Worm (Caenorhabditis elegans): Measurements from ENCODE around the gene B0464.9.
A peak's percentile ranks its signal among the peaks of the same experiment; 100 is the strongest.

Gene B0464.9

DNA sequence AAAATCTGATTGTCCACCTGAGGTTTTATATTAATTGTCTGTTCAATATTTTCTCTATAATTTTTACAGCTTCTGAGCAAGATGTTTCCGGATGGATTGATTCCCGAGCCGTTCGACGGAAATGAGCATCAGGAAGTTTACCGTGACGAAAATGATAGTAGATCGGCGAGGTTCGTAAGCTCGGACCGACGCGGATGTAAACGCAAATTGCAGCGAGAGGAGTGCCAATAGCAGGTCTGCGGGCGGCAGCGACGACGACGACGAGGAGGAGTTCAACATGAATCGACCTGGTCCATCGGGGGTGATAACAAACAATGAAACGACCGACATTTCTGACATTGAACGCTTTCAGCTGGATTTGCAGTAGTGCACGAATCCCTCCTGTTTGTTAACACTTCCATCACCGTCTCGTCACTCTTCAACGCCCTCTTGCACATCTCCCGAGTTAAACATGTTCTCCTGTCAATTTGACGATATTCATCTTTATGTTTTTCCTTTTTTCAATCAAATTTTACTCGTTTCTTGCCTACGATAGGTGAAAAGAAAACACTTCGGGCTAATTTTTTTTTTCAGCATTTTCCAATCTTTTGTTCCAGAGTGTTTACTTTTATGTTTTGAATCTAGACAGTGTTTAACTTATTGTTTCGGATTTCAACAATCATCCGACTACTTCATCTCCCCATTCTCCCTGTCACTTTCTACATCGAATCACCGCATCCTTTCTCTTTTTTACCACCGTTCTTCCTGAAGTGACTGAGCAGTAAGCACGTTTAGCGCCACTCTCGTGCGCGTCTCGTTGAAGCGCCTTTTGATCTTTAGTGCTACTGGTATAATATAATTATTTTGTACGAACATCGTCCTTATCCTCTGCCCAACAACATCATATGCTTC is 3.4 kb upstream of the B0464.9 start:
- TF ChIP-seq fos-1 (tag; optimal IDR thresholded peaks at IDR 0.05) (peak; percentile 2), gmeb-1 (tag; optimal IDR thresholded peaks at IDR 0.05) (no peak)

DNA sequence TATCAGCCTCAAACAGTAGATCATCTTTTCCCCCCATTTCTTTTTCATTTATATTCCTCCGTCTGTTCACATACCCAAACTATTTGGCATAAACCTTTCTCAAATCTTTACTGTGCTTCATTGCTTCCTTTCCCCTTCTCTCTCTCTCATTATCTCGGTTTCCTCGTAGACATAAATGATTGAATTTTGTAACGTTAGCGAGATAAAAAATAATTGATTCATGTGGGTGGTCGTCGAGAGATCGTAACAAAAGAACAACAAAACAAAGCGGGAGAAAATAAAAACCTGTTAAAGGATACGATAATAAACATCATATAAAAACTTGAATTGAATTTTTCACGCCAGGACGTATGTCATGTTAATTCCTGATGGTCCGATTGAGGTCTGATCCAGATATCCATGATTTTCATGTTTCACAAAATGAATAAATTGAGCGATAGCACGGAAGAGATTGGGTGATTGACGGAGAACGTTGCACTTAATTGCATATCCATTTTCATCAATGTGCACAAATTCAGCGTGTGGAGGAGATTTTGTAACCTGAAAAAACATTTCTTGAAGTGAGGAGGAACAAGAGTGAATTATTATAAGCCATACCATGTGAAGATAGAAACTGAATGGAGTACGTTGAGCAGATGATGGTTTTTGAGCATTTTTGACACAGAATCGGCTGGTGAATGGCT is 2.6 kb upstream of the B0464.9 start:
- no peak for TF ChIP-seq F13H6.1 (tag; optimal IDR thresholded peaks at IDR 0.05)
- TF ChIP-seq ztf-4 (tag; optimal IDR thresholded peaks at IDR 0.05): peak; percentile 6
- TF ChIP-seq ama-1 (optimal IDR thresholded peaks at IDR 0.05): no peak
- peak; percentile 28 for TF ChIP-seq nhr-129 (tag; optimal IDR thresholded peaks at IDR 0.05)
- TF ChIP-seq egl-27 (tag; optimal IDR thresholded peaks at IDR 0.05): no peak
- no peak for TF ChIP-seq aly-2 (tag; optimal IDR thresholded peaks at IDR 0.05)
- TF ChIP-seq skn-1 (tag; optimal IDR thresholded peaks at IDR 0.05): no peak
- TF ChIP-seq nhr-25 (tag; optimal IDR thresholded peaks at IDR 0.05): no peak
- no peak for TF ChIP-seq nhr-11 (tag; optimal IDR thresholded peaks at IDR 0.05)
- no peak for TF ChIP-seq elt-3 (tag; optimal IDR thresholded peaks at IDR 0.05)
- TF ChIP-seq gmeb-1 (tag; optimal IDR thresholded peaks at IDR 0.05): no peak
- no peak for TF ChIP-seq nhr-21 (tag; optimal IDR thresholded peaks at IDR 0.05)
- peak in 1 of 2 experiments; percentile 0 for TF ChIP-seq lsy-2 (tag; optimal IDR thresholded peaks at IDR 0.05)
- no peak for TF ChIP-seq lin-13 (GFP tag; optimal IDR thresholded peaks at IDR 0.05)
- TF ChIP-seq lin-39 (tag; optimal IDR thresholded peaks at IDR 0.05): no peak
- TF ChIP-seq crh-2 (tag; optimal IDR thresholded peaks at IDR 0.05): peak; percentile 0

DNA sequence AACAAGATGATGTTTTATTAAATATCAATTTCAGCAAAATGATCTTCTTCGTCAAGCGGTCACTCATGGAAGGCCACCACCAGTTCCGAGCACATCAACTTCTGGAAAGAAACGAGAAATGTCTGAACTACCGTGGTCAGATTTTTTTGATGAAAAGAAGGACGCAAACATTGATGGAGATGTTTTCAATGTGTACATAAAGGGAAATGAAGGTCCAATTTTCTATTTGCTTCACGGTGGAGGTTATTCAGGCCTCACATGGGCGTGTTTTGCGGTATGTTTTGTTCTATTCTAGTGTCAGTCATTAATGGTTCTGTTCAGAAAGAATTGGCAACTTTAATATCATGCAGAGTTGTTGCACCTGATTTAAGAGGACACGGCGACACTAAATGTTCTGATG is 298 bp downstream of the B0464.9 start, which contains the start of gene B0464.6:
B0464.6 (minus strand) TSS at position 101 of the 400 bp plus-strand sequence.
- TF ChIP-seq ceh-82 (tag; optimal IDR thresholded peaks at IDR 0.05) (no peak), mab-5 (tag; optimal IDR thresholded peaks at IDR 0.05) (no peak), gmeb-1 (tag; optimal IDR thresholded peaks at IDR 0.05) (no peak), dmd-4 (tag; optimal IDR thresholded peaks at IDR 0.05) (no peak), Y55F3AM.14 (GFP tag; optimal IDR thresholded peaks at IDR 0.05) (no peak), nhr-6 (tag; optimal IDR thresholded peaks at IDR 0.05) (no peak), aly-2 (tag; optimal IDR thresholded peaks at IDR 0.05) (no peak), egl-27 (tag; optimal IDR thresholded peaks at IDR 0.05) (no peak), F13H6.1 (tag; optimal IDR thresholded peaks at IDR 0.05) (no peak), nhr-21 (tag; optimal IDR thresholded peaks at IDR 0.05) (no peak), blmp-1 (tag; optimal IDR thresholded peaks at IDR 0.05; ENCODE audit: insufficient read depth) (no peak), nhr-12 (tag; optimal IDR thresholded peaks at IDR 0.05) (no peak)

DNA sequence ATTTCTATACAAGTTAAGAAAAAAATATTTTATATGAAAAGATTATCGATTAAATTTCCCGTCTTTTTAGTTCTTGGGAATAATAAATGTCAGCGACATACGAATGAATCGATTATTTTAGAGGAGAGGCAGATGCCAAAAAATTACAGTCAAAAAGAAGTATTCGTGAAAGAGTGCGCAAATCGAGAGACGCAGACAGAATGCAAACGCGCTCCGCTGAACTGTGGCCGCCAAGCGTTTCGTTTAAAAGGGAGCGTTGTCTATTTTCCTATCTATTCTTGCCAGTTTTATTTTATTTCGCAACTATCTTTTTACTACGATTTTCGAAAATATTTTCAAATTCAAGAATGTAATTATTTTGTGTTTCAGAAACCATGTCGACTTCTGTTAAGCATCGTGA is 1.5 kb downstream of the B0464.9 start, which contains the start of gene baf-1:
baf-1 (plus strand) TSS at position 370 of the 400 bp plus-strand sequence.
- TF ChIP-seq ZK546.5 (tag; optimal IDR thresholded peaks at IDR 0.05) (peak; percentile 12), sma-9 (GFP tag; optimal IDR thresholded peaks at IDR 0.05) (peak; percentile 46), sma-9 (tag; optimal IDR thresholded peaks at IDR 0.05) (no peak), skn-1 (tag; optimal IDR thresholded peaks at IDR 0.05) (no peak), egl-27 (tag; optimal IDR thresholded peaks at IDR 0.05) (no peak), nhr-25 (tag; optimal IDR thresholded peaks at IDR 0.05) (peak; percentile 72), elt-3 (tag; optimal IDR thresholded peaks at IDR 0.05) (no peak), nhr-23 (tag; optimal IDR thresholded peaks at IDR 0.05) (no peak), C34F6.9 (tag; optimal IDR thresholded peaks at IDR 0.05) (peak; percentile 93), crh-2 (tag; optimal IDR thresholded peaks at IDR 0.05) (peak; percentile 70), ceh-82 (tag; optimal IDR thresholded peaks at IDR 0.05) (no peak), mab-5 (tag; optimal IDR thresholded peaks at IDR 0.05) (peak; percentile 57), F13H6.1 (tag; optimal IDR thresholded peaks at IDR 0.05) (peak; percentile 23), unc-55 (GFP tag; optimal IDR thresholded peaks at IDR 0.05) (peak; percentile 76), blmp-1 (tag; optimal IDR thresholded peaks at IDR 0.05; ENCODE audit: insufficient read depth) (peak; percentile 13), nhr-77 (tag; optimal IDR thresholded peaks at IDR 0.05) (no peak), snpc-4 (tag; optimal IDR thresholded peaks at IDR 0.05) (no peak), ztf-4 (tag; optimal IDR thresholded peaks at IDR 0.05) (no peak), nhr-129 (tag; optimal IDR thresholded peaks at IDR 0.05) (peak; percentile 30), gmeb-1 (tag; optimal IDR thresholded peaks at IDR 0.05) (peak; percentile 80), lin-11 (tag; optimal IDR thresholded peaks at IDR 0.05) (peak; percentile 17), dmd-4 (tag; optimal IDR thresholded peaks at IDR 0.05) (no peak), lsy-2 (tag; optimal IDR thresholded peaks at IDR 0.05) (peak; percentile 44 to 83), fos-1 (tag; optimal IDR thresholded peaks at IDR 0.05) (peak; percentile 37), nhr-21 (tag; optimal IDR thresholded peaks at IDR 0.05) (peak; percentile 29), ztf-1 (GFP tag; conservative IDR thresholded peaks at IDR 0.05) (no peak), ceh-16 (tag; optimal IDR thresholded peaks at IDR 0.05) (no peak), zag-1 (tag; optimal IDR thresholded peaks at IDR 0.05) (no peak), nhr-6 (tag; optimal IDR thresholded peaks at IDR 0.05) (no peak), lin-13 (GFP tag; optimal IDR thresholded peaks at IDR 0.05) (peak; percentile 33), sma-3 (GFP tag; optimal IDR thresholded peaks at IDR 0.05) (peak; percentile 58), nhr-11 (tag; optimal IDR thresholded peaks at IDR 0.05) (no peak), nhr-12 (tag; optimal IDR thresholded peaks at IDR 0.05) (no peak), mdl-1 (tag; optimal IDR thresholded peaks at IDR 0.05) (no peak), nhr-10 (tag; optimal IDR thresholded peaks at IDR 0.05) (no peak), R02D3.7 (tag; optimal IDR thresholded peaks at IDR 0.05) (no peak)

All from whole organism, L2 larva.